Worm (Caenorhabditis elegans) whole organism, L3 larva: ENCODE measurements around the gene T28A11.20.

Experiments used
- ceh-82 ChIP-seq: fragments of 150-350 bp; optimal IDR thresholded peaks from 2 replicates; lab custom pipeline; 2014; ENCODE audit warnings: missing biosample characterization, missing genetic modification characterization
- ceh-9 ChIP-seq: sonication (generic microtip); optimal IDR thresholded peaks from 2 replicates; lab custom pipeline; 2018; ENCODE audit warnings: missing biosample characterization, missing genetic modification characterization
- fkh-10 ChIP-seq: sonication (generic microtip); optimal IDR thresholded peaks from 2 replicates; lab custom pipeline; 2017; ENCODE audit warnings: missing biosample characterization, missing genetic modification reagents, missing genetic modification characterization
- fkh-2 ChIP-seq: fragments of 150-350 bp; optimal IDR thresholded peaks from 2 replicates; lab custom pipeline; 2014; ENCODE audit warnings: missing biosample characterization, missing genetic modification reagents, missing genetic modification characterization
- nhr-12 ChIP-seq: fragments of 150-350 bp; optimal IDR thresholded peaks from 2 replicates; lab custom pipeline; 2014; ENCODE audit warnings: missing biosample characterization, missing genetic modification characterization
- nhr-23 ChIP-seq: fragments of 150-350 bp; optimal IDR thresholded peaks from 2 replicates; lab custom pipeline; 2014; ENCODE audit warnings: missing biosample characterization, missing genetic modification reagents, missing genetic modification characterization
- nhr-28 ChIP-seq: fragments of 150-350 bp; optimal IDR thresholded peaks from 2 replicates; lab custom pipeline; 2014; ENCODE audit warnings: missing biosample characterization, missing genetic modification characterization
- snpc-4 ChIP-seq: fragments of 150-350 bp; optimal IDR thresholded peaks from 2 replicates; lab custom pipeline; 2014; ENCODE audit warnings: missing biosample characterization, missing genetic modification characterization
- unc-39 ChIP-seq: sonication (generic microtip); optimal IDR thresholded peaks from 4 replicates; lab custom pipeline; 2017; ENCODE audit warnings: missing biosample characterization, missing genetic modification characterization
- ztf-4 ChIP-seq: fragments of 150-350 bp; optimal IDR thresholded peaks from 2 replicates; lab custom pipeline; 2014; ENCODE audit warnings: missing biosample characterization, missing genetic modification characterization

T28A11.20 gene

DNA sequence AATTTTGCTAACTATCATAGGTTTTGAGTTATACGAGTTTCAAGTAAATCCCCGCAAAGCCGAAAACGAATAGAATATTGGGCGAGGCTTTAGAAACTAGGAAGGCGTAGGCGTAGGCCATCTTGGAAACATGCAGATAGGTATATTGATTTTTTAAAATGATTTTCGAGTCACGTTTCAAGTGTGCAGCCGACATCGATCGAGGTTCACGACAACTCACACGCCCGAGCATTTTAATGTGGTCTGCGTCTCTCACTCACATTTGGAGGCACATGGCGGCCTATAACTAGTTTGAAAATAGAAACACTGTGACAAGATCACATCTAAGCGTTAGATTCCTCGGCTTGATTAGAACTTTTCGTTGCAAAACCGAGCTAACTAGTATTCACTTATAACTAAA, 45.7 kb downstream of the T28A11.20 start, which contains the start of gene K08D9.2:
TSS of gene K08D9.2 (plus strand) at position 301 of the 400 bp plus-strand sequence.
- TF ChIP-seq unc-39 (tag; lab: Kevin White, UChicago) (no peak), ceh-9 (tag; lab: Kevin White, UChicago) (no peak), nhr-12 (tag; lab: Kevin White, UChicago) (no peak), nhr-28 (tag; lab: Kevin White, UChicago) (no peak), ztf-4 (tag; lab: Kevin White, UChicago) (no peak), ceh-82 (tag; lab: Kevin White, UChicago) (no peak), nhr-23 (tag; lab: Kevin White, UChicago) (no peak), snpc-4 (no peak), fkh-10 (GFP tag; lab: Kevin White, UChicago) (no peak), fkh-2 (tag; lab: Kevin White, UChicago) (no peak)
